Fruit fly (Drosophila melanogaster) whole organism, embryonic: ENCODE results near the gene CG31960.

Experiments
- Ada2b ChIP-seq: fragments of 200-800 bp; sonication (Bioruptor generic); IDR thresholded peaks from 2 replicates; pipeline ENCODE4 v1.3.6; 2022; ENCODE audit warnings: missing biosample characterization, missing genetic modification characterization
- Atf-2 ChIP-seq: fragments of 200-800 bp; sonication (Bioruptor generic); optimal IDR thresholded peaks from 2 replicates; lab custom pipeline; 2016; ENCODE audit warnings: missing biosample characterization, missing genetic modification characterization
- CG10274 ChIP-seq: fragments of 200-800 bp; sonication (Bioruptor generic); optimal IDR thresholded peaks from 3 replicates; lab custom pipeline; 2017; ENCODE audit warnings: missing biosample characterization, mild to moderate bottlenecking, missing genetic modification characterization
- CG10543 ChIP-seq: fragments of 200-800 bp; sonication (Bioruptor generic); optimal IDR thresholded peaks from 3 replicates; lab custom pipeline; 2017; ENCODE audit warnings: missing biosample characterization, mild to moderate bottlenecking, missing genetic modification characterization, moderate library complexity
- CG10959 ChIP-seq: fragments of 200-800 bp; sonication (Bioruptor generic); IDR thresholded peaks from 2 replicates; pipeline ENCODE4 v1.3.6; 2022; ENCODE audit warnings: missing biosample characterization, missing genetic modification characterization
- CG12942 ChIP-seq: fragments of 200-800 bp; sonication (Bioruptor generic); optimal IDR thresholded peaks from 3 replicates; lab custom pipeline; 2016; ENCODE audit warnings: missing biosample characterization, missing genetic modification characterization
- CG13296 ChIP-seq: fragments of 200-800 bp; sonication (Bioruptor generic); optimal IDR thresholded peaks from 3 replicates; lab custom pipeline; 2018; ENCODE audit warnings: missing biosample characterization, mild to moderate bottlenecking, missing genetic modification characterization
- CG16813 ChIP-seq: fragments of 200-800 bp; sonication (Bioruptor generic); IDR thresholded peaks from 3 replicates; pipeline ENCODE4 v1.3.6; 2022; ENCODE audit warnings: missing biosample characterization, missing genetic modification characterization; ENCODE audit not compliant: partially characterized antibody
- CG18599 ChIP-seq: fragments of 200-800 bp; sonication (Bioruptor generic); optimal IDR thresholded peaks from 3 replicates; lab custom pipeline; 2017; ENCODE audit warnings: missing biosample characterization, missing genetic modification characterization, mild to moderate bottlenecking, moderate library complexity, missing genetic modification reagents
- CG31224 ChIP-seq: fragments of 200-800 bp; sonication (Bioruptor generic); IDR thresholded peaks from 2 replicates; pipeline ENCODE4 v1.3.6; 2022; ENCODE audit warnings: missing biosample characterization, missing genetic modification characterization
- CG31365 ChIP-seq: fragments of 200-800 bp; sonication (Bioruptor generic); optimal IDR thresholded peaks from 2 replicates; lab custom pipeline; 2018; ENCODE audit warnings: missing biosample characterization, mild to moderate bottlenecking, missing genetic modification characterization
- CG4854 ChIP-seq: fragments of 200-800 bp; sonication (Bioruptor generic); optimal IDR thresholded peaks from 2 replicates; lab custom pipeline; 2016; ENCODE audit warnings: missing biosample characterization, missing genetic modification characterization, inconsistent platforms
- CG5245 ChIP-seq: fragments of 200-800 bp; sonication (Bioruptor generic); optimal IDR thresholded peaks from 3 replicates; lab custom pipeline; 2016; ENCODE audit warnings: missing biosample characterization, missing genetic modification characterization
- CG6654 ChIP-seq: fragments of 200-800 bp; sonication (Bioruptor generic); optimal IDR thresholded peaks from 2 replicates; lab custom pipeline; 2017; ENCODE audit warnings: missing biosample characterization, mild to moderate bottlenecking, missing genetic modification characterization
- CG7839 ChIP-seq: fragments of 200-800 bp; sonication (Bioruptor generic); optimal IDR thresholded peaks from 3 replicates; lab custom pipeline; 2018; ENCODE audit warnings: missing biosample characterization, mild to moderate bottlenecking, missing genetic modification characterization, moderate library complexity
- CG7987 ChIP-seq: fragments of 200-800 bp; sonication (Bioruptor generic); optimal IDR thresholded peaks from 2 replicates; lab custom pipeline; 2018; ENCODE audit warnings: missing biosample characterization, mild to moderate bottlenecking, missing genetic modification characterization, moderate library complexity
- CG8924 ChIP-seq: fragments of 200-800 bp; optimal IDR thresholded peaks from 3 replicates; lab custom pipeline; 2019; ENCODE audit warnings: missing biosample characterization, mild to moderate bottlenecking, missing genetic modification characterization, moderate library complexity
- CG9727 ChIP-seq: fragments of 200-800 bp; sonication (Bioruptor generic); optimal IDR thresholded peaks from 3 replicates; lab custom pipeline; 2017; ENCODE audit warnings: missing biosample characterization, mild to moderate bottlenecking, missing genetic modification characterization
- CHES-1-like ChIP-seq: fragments of 200-800 bp; sonication (Bioruptor generic); optimal IDR thresholded peaks from 2 replicates; lab custom pipeline; 2016; ENCODE audit warnings: missing biosample characterization, missing genetic modification characterization
- CTCF ChIP-seq: fragments of 200-800 bp; sonication (Bioruptor generic); optimal IDR thresholded peaks from 2 replicates; lab custom pipeline; 2017; ENCODE audit warnings: missing biosample characterization, mild to moderate bottlenecking, missing genetic modification characterization, moderate library complexity
- E2f1 ChIP-seq: fragments of 200-800 bp; sonication (Bioruptor generic); IDR thresholded peaks from 2 replicates; pipeline ENCODE4 v1.3.6; 2022; ENCODE audit warnings: missing biosample characterization, missing genetic modification characterization
- Ets97D ChIP-seq: fragments of 200-800 bp; sonication (Bioruptor generic); optimal IDR thresholded peaks from 3 replicates; lab custom pipeline; 2016; ENCODE audit warnings: missing biosample characterization, missing genetic modification characterization
- Fer2 ChIP-seq: fragments of 200-800 bp; sonication (Bioruptor generic); optimal IDR thresholded peaks from 2 replicates; lab custom pipeline; 2018; ENCODE audit warnings: missing biosample characterization, mild to moderate bottlenecking, missing genetic modification characterization, moderate library complexity
- H15 ChIP-seq: fragments of 200-800 bp; sonication (Bioruptor generic); IDR thresholded peaks from 3 replicates; pipeline ENCODE4 v1.3.6; 2022; ENCODE audit warnings: missing biosample characterization, missing genetic modification characterization
- HLH3B ChIP-seq: fragments of 200-800 bp; sonication (Bioruptor generic); IDR thresholded peaks from 2 replicates; pipeline ENCODE4 v1.3.6; 2022; ENCODE audit warnings: missing biosample characterization, missing genetic modification characterization
- Hand ChIP-seq: fragments of 200-800 bp; sonication (Bioruptor generic); optimal IDR thresholded peaks from 2 replicates; lab custom pipeline; 2017; ENCODE audit warnings: mild to moderate bottlenecking, missing biosample characterization, missing genetic modification reagents, missing genetic modification characterization
- Hey ChIP-seq: fragments of 200-800 bp; sonication (Bioruptor generic); optimal IDR thresholded peaks from 3 replicates; lab custom pipeline; 2018; ENCODE audit warnings: missing biosample characterization, mild to moderate bottlenecking, missing genetic modification characterization
- Hr51 ChIP-seq, 2 experiments: fragments of 200-800 bp; sonication (Bioruptor generic); optimal IDR thresholded peaks; 2 replicates in 1 of 2; 3 replicates in 1 of 2; lab custom pipeline; 2016 to 2018; ENCODE audit warnings: missing biosample characterization in 2 of 2, missing genetic modification characterization in 2 of 2, mild to moderate bottlenecking in 1 of 2, moderate library complexity in 1 of 2
- Mad ChIP-seq: fragments of 200-800 bp; sonication (Bioruptor generic); optimal IDR thresholded peaks from 2 replicates; lab custom pipeline; 2016; ENCODE audit warnings: missing biosample characterization, missing genetic modification characterization
- Max ChIP-seq: fragments of 200-800 bp; sonication (Bioruptor generic); optimal IDR thresholded peaks from 2 replicates; lab custom pipeline; 2016; ENCODE audit warnings: missing biosample characterization, mild to moderate bottlenecking, missing genetic modification characterization
- Nf-YC ChIP-seq: fragments of 200-800 bp; optimal IDR thresholded peaks from 3 replicates; lab custom pipeline; 2019; ENCODE audit warnings: missing biosample characterization, mild to moderate bottlenecking, missing genetic modification characterization, moderate library complexity
- Sox102F ChIP-seq: fragments of 200-800 bp; sonication (Bioruptor generic); optimal IDR thresholded peaks from 2 replicates; lab custom pipeline; 2018; ENCODE audit warnings: missing biosample characterization, mild to moderate bottlenecking, missing genetic modification characterization, moderate library complexity
- ac ChIP-seq: fragments of 200-800 bp; sonication (Bioruptor generic); optimal IDR thresholded peaks from 3 replicates; lab custom pipeline; 2017; ENCODE audit warnings: missing biosample characterization, mild to moderate bottlenecking, missing genetic modification characterization
- ap ChIP-seq: fragments of 200-800 bp; sonication (Bioruptor generic); IDR thresholded peaks from 2 replicates; pipeline ENCODE4 v1.3.6; 2022; ENCODE audit warnings: missing biosample characterization, missing genetic modification characterization
- ato ChIP-seq: fragments of 200-800 bp; sonication (Bioruptor generic); IDR thresholded peaks from 2 replicates; pipeline ENCODE4 v1.3.6; 2022; ENCODE audit warnings: missing biosample characterization, missing genetic modification characterization; ENCODE audit not compliant: partially characterized antibody
- cg ChIP-seq: fragments of 200-800 bp; sonication (Bioruptor generic); optimal IDR thresholded peaks from 3 replicates; lab custom pipeline; 2019; ENCODE audit warnings: missing biosample characterization, mild to moderate bottlenecking, missing genetic modification characterization, moderate library complexity
- da ChIP-seq: fragments of 200-800 bp; sonication (Bioruptor generic); optimal IDR thresholded peaks from 2 replicates; lab custom pipeline; 2016; ENCODE audit warnings: missing biosample characterization, missing genetic modification characterization
- dan ChIP-seq: fragments of 200-800 bp; sonication (Bioruptor generic); IDR thresholded peaks from 2 replicates; pipeline ENCODE4 v1.3.6; 2022; ENCODE audit warnings: missing biosample characterization, missing genetic modification characterization
- emc ChIP-seq: fragments of 200-800 bp; sonication (Bioruptor generic); optimal IDR thresholded peaks from 2 replicates; lab custom pipeline; 2016; ENCODE audit warnings: missing biosample characterization, missing genetic modification characterization
- fu2 ChIP-seq: fragments of 200-800 bp; sonication (Bioruptor generic); optimal IDR thresholded peaks from 2 replicates; lab custom pipeline; 2016; ENCODE audit warnings: missing biosample characterization, missing genetic modification characterization
- insv ChIP-seq, 2 experiments: fragments of 200-800 bp; sonication (Bioruptor generic); optimal IDR thresholded peaks; 3 replicates each; lab custom pipeline; 2016 to 2018; ENCODE audit warnings: missing biosample characterization in 2 of 2, missing genetic modification characterization in 2 of 2
- kay ChIP-seq: fragments of 200-800 bp; sonication (Bioruptor generic); optimal IDR thresholded peaks from 2 replicates; lab custom pipeline; 2016; ENCODE audit warnings: missing biosample characterization, missing genetic modification characterization
- lov ChIP-seq, 2 experiments: fragments of 200-800 bp in 1 of 2; fragments of >200 bp in 1 of 2; sonication (Bioruptor generic) in 1 of 2; IDR thresholded peaks in 1 of 2; optimal IDR thresholded peaks in 1 of 2; 2 replicates in 1 of 2; 3 replicates in 1 of 2; pipeline versions ENCODE4 v1.3.6 to Lab custom; 2017 to 2022; ENCODE audit warnings: missing biosample characterization in 1 of 2, missing genetic modification characterization in 1 of 2
- nerfin-1 ChIP-seq: fragments of 200-800 bp; sonication (Bioruptor generic); optimal IDR thresholded peaks from 3 replicates; lab custom pipeline; 2019; ENCODE audit warnings: missing biosample characterization, mild to moderate bottlenecking, missing genetic modification characterization, moderate library complexity
- pzg ChIP-seq: fragments of 200-800 bp; sonication (Bioruptor generic); optimal IDR thresholded peaks from 3 replicates; lab custom pipeline; 2018; ENCODE audit warnings: missing biosample characterization, mild to moderate bottlenecking, missing genetic modification characterization, moderate library complexity
- ranshi ChIP-seq: fragments of 200-800 bp; sonication (Bioruptor generic); IDR thresholded peaks from 2 replicates; pipeline ENCODE4 v1.3.6; 2022; ENCODE audit warnings: missing biosample characterization, missing genetic modification characterization
- row ChIP-seq: fragments of 200-800 bp; sonication (Bioruptor generic); IDR thresholded peaks from 3 replicates; pipeline ENCODE4 v1.3.6; 2022; ENCODE audit warnings: missing biosample characterization, missing genetic modification characterization
- sqz ChIP-seq: fragments of 200-800 bp; sonication (Bioruptor generic); optimal IDR thresholded peaks from 3 replicates; lab custom pipeline; 2018; ENCODE audit warnings: missing biosample characterization, mild to moderate bottlenecking, missing genetic modification characterization
- stc ChIP-seq: fragments of 200-800 bp; sonication (Bioruptor generic); IDR thresholded peaks from 2 replicates; pipeline ENCODE4 v1.3.6; 2022; ENCODE audit warnings: missing biosample characterization, missing genetic modification characterization
- tup ChIP-seq: fragments of 200-800 bp; sonication (Bioruptor generic); optimal IDR thresholded peaks from 2 replicates; lab custom pipeline; 2016; ENCODE audit warnings: missing biosample characterization, mild to moderate bottlenecking, missing genetic modification characterization, moderate library complexity
- usp ChIP-seq: fragments of >200 bp; optimal IDR thresholded peaks from 2 replicates; lab custom pipeline; 2017; ENCODE audit warnings: missing biosample characterization, missing genetic modification characterization

Gene CG31960

DNA sequence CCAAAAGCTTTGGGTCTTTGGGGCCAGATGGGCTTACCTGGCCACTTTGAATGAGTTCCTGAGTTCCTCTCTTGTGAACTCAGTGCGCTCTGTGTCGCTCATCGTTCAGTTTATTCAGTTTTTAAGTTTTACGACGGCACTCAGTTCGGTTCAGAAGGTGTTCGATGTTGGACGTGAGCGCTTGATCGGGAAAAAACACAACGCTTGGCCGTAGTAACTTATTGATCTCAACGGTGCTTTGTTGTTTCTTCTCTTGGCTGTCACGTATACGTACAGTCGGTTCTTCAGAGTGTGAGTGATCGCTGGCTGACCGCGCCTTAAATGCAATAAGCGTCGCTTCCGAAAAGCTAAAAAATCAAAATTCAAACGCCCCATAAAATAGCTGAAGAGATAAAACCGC is 2.3 kb downstream of the CG31960 start, which contains the start of gene bark (continued):
- TF ChIP-seq dan (no peak), insv (GFP tag; optimal IDR thresholded peaks at IDR 0.05; lab: Kevin White, UChicago) (no peak), tup (GFP tag; lab: Kevin White, UChicago) (no peak), HLH3B (GFP tag; lab: Robert Waterston, UW) (no peak; the same call in 1 of the 2 replicates), Ets97D (no peak), Sox102F (no peak), CTCF (GFP tag; lab: Kevin White, UChicago) (no peak), E2f1 (GFP tag; lab: Robert Waterston, UW) (no peak), CG6654 (GFP tag; lab: Kevin White, UChicago) (no peak), usp (GFP tag; lab: Kevin White, UChicago) (no peak), CG31224 (GFP tag; lab: Robert Waterston, UW) (no peak), CG18599 (no peak), CG8924 (tag; lab: Kevin White, UChicago) (no peak), ac (no peak), Atf-2 (GFP tag; lab: Kevin White, UChicago) (no peak), CG16813 (no peak), CG13296 (no peak), ato (GFP tag; lab: Robert Waterston, UW) (no peak), CG9727 (GFP tag; lab: Kevin White, UChicago) (no peak), CG31365 (tag; lab: Kevin White, UChicago) (no peak), Ada2b (no peak), CG4854 (GFP tag; lab: Kevin White, UChicago) (no peak), row (GFP tag; lab: Robert Waterston, UW) (no peak; the same call in 2 of the 3 replicates), H15 (no peak), Hr51 (GFP tag; optimal IDR thresholded peaks at IDR 0.05; lab: Kevin White, UChicago) (no peak), emc (GFP tag; lab: Kevin White, UChicago) (no peak), nerfin-1 (tag; lab: Kevin White, UChicago) (no peak), Mad (GFP tag; lab: Kevin White, UChicago) (no peak), pzg (GFP tag; lab: Kevin White, UChicago) (no peak), fu2 (GFP tag; lab: Kevin White, UChicago) (no peak), CG7839 (tag; lab: Kevin White, UChicago) (no peak), CG10543 (GFP tag; lab: Kevin White, UChicago) (peak; percentile 43), CG5245 (GFP tag; lab: Kevin White, UChicago) (no peak), da (GFP tag; lab: Kevin White, UChicago) (no peak), lov (optimal IDR thresholded peaks at IDR 0.05; lab: Kevin White, UChicago) (no peak), lov (GFP tag; IDR thresholded peaks at IDR 0.05; lab: Robert Waterston, UW) (no peak), CG12942 (GFP tag; lab: Kevin White, UChicago) (no peak), stc (GFP tag; lab: Robert Waterston, UW) (no peak; the same call in 1 of the 2 replicates), CG10959 (GFP tag; lab: Robert Waterston, UW) (no peak), sqz (peak; percentile 64), CG7987 (peak; percentile 25), CHES-1-like (GFP tag; lab: Kevin White, UChicago) (no peak), Fer2 (no peak), ap (GFP tag; lab: Robert Waterston, UW) (no peak), ranshi (GFP tag; lab: Robert Waterston, UW) (no peak), Hey (no peak), kay (GFP tag; lab: Kevin White, UChicago) (no peak), Max (GFP tag; lab: Kevin White, UChicago) (no peak), Nf-YC (tag; lab: Kevin White, UChicago) (no peak), Hand (no peak), CG10274 (no peak), cg (GFP tag; lab: Kevin White, UChicago) (peak; percentile 72)
